Worm (Caenorhabditis elegans): ENCODE data around the gene tag-115.

The tag-115 gene

ce11 chrIV:13236485-13236884 is 2.7 kb downstream of the tag-115 start, which contains the start of gene pwp-1:
TSS of gene pwp-1 (minus strand) at chrIV:13236585.
- no peak for TF ChIP-seq nhr-28 (tag; optimal IDR thresholded peaks at IDR 0.05)
- TF ChIP-seq nhr-67 (tag; optimal IDR thresholded peaks at IDR 0.05), result no peak
- no peak for TF ChIP-seq nhr-43 (tag; optimal IDR thresholded peaks at IDR 0.05; ENCODE audit: poor library complexity, severe bottlenecking)
- TF ChIP-seq elt-1 (tag; optimal IDR thresholded peaks at IDR 0.05), result no peak
- no peak for TF ChIP-seq ceh-82 (tag; optimal IDR thresholded peaks at IDR 0.05)
- TF ChIP-seq elt-3 (tag; optimal IDR thresholded peaks at IDR 0.05), result no peak
- TF ChIP-seq nhr-76 (tag; optimal IDR thresholded peaks at IDR 0.05), result no peak
- no peak for TF ChIP-seq ceh-28 (tag; optimal IDR thresholded peaks at IDR 0.05)
- TF ChIP-seq nhr-237 (tag; optimal IDR thresholded peaks at IDR 0.05), result no peak
- no peak for TF ChIP-seq ztf-11 (tag; optimal IDR thresholded peaks at IDR 0.05)

DNA sequence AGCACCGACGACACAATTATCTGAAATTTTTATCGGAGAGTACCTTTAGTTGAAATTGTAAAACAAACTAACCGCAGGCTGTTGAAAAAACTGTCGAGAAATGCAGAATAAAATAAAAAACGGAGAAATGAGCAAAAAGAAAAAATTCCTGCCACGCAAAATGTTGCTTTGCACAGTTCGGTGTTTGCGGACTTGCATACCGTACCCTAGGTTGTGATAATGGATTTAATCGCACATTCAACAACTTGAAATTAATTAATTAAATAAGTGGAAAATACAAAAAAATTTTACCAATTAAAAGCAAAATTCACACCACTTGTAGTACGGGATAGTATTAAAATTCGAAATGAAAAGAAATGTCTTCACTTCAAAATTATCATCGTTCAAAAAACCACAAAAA is 7.8 kb downstream of the tag-115 start:
- TF ChIP-seq nfya-1 (tag; optimal IDR thresholded peaks at IDR 0.05; ENCODE audit: insufficient read depth), result peak; percentile 80
- peak; percentile 41 for TF ChIP-seq lin-39 (tag; optimal IDR thresholded peaks at IDR 0.05)
- peak; percentile 60 for TF ChIP-seq lin-15B (tag; optimal IDR thresholded peaks at IDR 0.05)
- peak; percentile 71 for TF ChIP-seq pha-4 (tag; optimal IDR thresholded peaks at IDR 0.05)
- TF ChIP-seq nhr-77 (tag; optimal IDR thresholded peaks at IDR 0.05), result no peak

DNA sequence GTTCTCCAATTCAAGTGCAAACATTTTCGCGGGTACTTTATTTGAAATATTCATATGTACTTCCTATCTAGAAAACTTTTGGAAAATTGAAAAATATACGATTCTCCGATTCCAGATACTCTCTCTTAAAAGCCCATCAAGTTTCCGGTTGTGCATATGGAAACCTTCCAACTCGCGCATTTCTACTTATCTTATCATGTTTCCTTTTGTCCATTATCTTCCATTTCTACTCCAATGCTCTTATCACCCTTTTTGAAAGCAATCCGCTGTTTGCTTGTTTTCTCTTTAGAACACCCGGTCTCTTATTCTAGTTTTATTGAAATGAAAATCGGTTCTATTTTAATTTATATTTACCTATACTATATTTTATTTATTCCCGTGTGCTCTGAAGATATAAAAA is 17.6 kb downstream of the tag-115 start, which contains the start of gene C48D1.5:
C48D1.5 (plus strand) TSS at position 301 of the 400 bp plus-strand sequence.
- peak; percentile 16 for TF ChIP-seq elt-2 (tag; optimal IDR thresholded peaks at IDR 0.05)
- TF ChIP-seq ztf-11 (tag; optimal IDR thresholded peaks at IDR 0.05), result no peak

DNA sequence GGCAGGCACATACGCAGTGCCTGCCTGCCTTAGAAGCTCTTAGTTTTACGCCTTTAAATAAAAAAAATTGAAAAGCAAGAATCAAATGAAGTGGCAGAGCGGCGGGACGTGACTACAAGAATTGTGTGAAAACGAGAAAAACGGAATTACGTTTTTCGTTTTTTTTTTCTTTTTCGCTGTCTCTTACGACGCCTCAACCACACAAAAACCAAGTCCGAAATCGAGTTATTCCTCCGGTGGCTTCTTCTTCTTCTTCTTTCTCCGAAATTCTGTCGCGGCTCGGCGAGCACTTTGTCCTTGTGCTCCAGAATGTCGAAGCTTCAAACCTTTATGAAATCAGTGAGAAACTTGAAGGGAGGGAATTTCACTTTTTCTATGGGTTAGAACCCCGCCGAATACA is 18.6 kb downstream of the tag-115 start:
- peak; percentile 24 for TF ChIP-seq fkh-10 (GFP tag; optimal IDR thresholded peaks at IDR 0.05)
- no peak for TF ChIP-seq unc-39 (tag; optimal IDR thresholded peaks at IDR 0.05)
- no peak for TF ChIP-seq nhr-11 (tag; optimal IDR thresholded peaks at IDR 0.05)

DNA sequence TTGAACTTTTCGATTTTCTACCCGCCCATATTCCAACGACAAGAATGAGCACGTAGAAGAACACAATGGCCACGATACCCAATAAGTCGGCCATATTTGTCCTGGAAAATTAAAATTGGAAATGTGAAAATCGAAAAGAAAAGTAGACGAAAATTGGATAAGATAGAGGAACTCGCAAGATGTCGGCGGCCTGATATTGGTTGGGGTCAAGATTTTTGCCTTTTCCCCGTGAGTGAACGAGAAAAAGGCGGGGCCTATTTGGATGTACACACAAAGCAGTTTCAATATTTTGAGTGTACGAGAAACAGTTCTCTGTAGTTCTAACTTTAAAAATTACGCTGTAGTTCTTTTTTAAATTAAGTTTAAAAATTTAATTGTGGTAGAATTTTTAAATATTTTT is 24.7 kb downstream of the tag-115 start, which contains the start of gene cho-1:
cho-1 (minus strand) TSS at position 101 of the 400 bp plus-strand sequence.
- TF ChIP-seq unc-39 (tag; optimal IDR thresholded peaks at IDR 0.05) (no peak), fkh-2 (tag; optimal IDR thresholded peaks at IDR 0.05) (no peak), egl-5 (tag; optimal IDR thresholded peaks at IDR 0.05) (no peak), nhr-76 (tag; optimal IDR thresholded peaks at IDR 0.05) (no peak), fkh-10 (GFP tag; optimal IDR thresholded peaks at IDR 0.05) (no peak), aly-2 (tag; optimal IDR thresholded peaks at IDR 0.05) (no peak), nhr-12 (tag; optimal IDR thresholded peaks at IDR 0.05) (no peak), skn-1 (tag; optimal IDR thresholded peaks at IDR 0.05) (no peak), pqm-1 (tag; optimal IDR thresholded peaks at IDR 0.05) (no peak), mml-1 (tag; optimal IDR thresholded peaks at IDR 0.05) (no peak), sea-2 (GFP tag; optimal IDR thresholded peaks at IDR 0.05) (no peak), pha-4 (tag; optimal IDR thresholded peaks at IDR 0.05) (no peak), lin-39 (tag; optimal IDR thresholded peaks at IDR 0.05) (no peak), nhr-43 (tag; optimal IDR thresholded peaks at IDR 0.05; ENCODE audit: poor library complexity, severe bottlenecking) (no peak), nhr-11 (tag; optimal IDR thresholded peaks at IDR 0.05) (no peak)

- TF ChIP-seq nhr-28 (tag; optimal IDR thresholded peaks at IDR 0.05), result no peak
Observed at ce11 chrIV:13209566-13209965, 29.6 kb downstream of the tag-115 start, which contains the start of gene C48D1.9. TSS of gene C48D1.9 (minus strand) at chrIV:13209666.

DNA sequence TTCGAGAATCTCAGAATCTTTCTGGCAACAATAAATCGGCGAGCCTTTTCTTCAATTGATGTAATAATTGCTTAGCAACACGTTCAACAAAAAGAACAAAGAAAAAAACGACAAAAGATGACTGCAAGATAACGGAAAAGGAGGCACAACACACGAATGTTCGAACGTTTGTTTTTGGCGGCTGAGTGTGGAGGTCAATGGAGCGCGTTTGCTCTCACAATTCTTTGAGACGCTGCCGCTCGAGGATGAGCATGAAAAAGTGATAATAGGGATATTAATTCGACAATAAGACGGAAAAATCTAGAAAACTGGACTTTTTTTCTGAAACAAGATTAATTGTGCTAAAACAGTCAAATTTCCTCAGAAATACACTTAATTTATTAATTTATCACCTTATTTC is 33.3 kb downstream of the tag-115 start:
- TF ChIP-seq nfya-1 (tag; optimal IDR thresholded peaks at IDR 0.05; ENCODE audit: insufficient read depth) (peak; percentile 49), ceh-82 (tag; optimal IDR thresholded peaks at IDR 0.05) (no peak), pqm-1 (tag; optimal IDR thresholded peaks at IDR 0.05) (peak; percentile 7), elt-2 (tag; optimal IDR thresholded peaks at IDR 0.05) (peak; percentile 34), lin-15B (tag; optimal IDR thresholded peaks at IDR 0.05) (peak; percentile 51)

DNA sequence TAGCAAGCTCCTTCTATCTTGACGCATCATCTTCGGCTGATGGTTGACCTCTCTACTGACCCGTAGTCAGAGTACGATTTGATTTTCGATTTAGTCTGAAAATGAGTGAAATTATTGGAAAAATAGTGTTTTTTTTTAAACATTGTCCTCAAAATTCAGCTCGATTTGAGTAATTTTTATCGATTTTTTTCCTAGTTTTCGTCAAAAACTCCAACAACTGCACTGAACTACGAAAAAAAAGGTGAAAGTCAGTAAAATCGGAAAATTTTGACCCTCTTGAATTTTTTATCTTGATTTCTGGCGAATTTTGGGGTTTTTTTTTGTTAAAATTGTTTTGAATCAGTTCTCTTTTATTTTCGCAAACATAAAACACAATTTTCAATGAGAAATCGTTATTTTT is 35.2 kb downstream of the tag-115 start, which contains the start of gene ced-3:
ced-3 (minus strand) TSS at position 101 of the 400 bp plus-strand sequence.
- TF ChIP-seq unc-62 (GFP tag; optimal IDR thresholded peaks at IDR 0.05) (no peak), aly-2 (tag; optimal IDR thresholded peaks at IDR 0.05) (no peak), elt-3 (tag; optimal IDR thresholded peaks at IDR 0.05) (no peak), elt-1 (tag; optimal IDR thresholded peaks at IDR 0.05) (no peak), jun-1 (tag; optimal IDR thresholded peaks at IDR 0.05) (no peak), ceh-16 (tag; optimal IDR thresholded peaks at IDR 0.05) (no peak), nhr-25 (tag; optimal IDR thresholded peaks at IDR 0.05) (no peak)
